Worm (Caenorhabditis elegans) whole organism, L4 larva: Measurements from ENCODE around the gene nck-1.

Experiments used
- T26A8.4 ChIP-seq: fragments of 200-800 bp; sonication (Bioruptor generic); IDR thresholded peaks from 2 replicates; pipeline ENCODE4 v1.3.6; 2022; ENCODE audit warnings: missing genetic modification characterization, missing compliant biosample characterization
- Y105C5A.15 ChIP-seq: fragments of 200-800 bp; sonication (Bioruptor generic); IDR thresholded peaks from 2 replicates; pipeline ENCODE4 v1.3.6; 2022; ENCODE audit warnings: missing genetic modification characterization, missing compliant biosample characterization
- aha-1 ChIP-seq: fragments of 150-350 bp; peaks from one replicate; lab custom pipeline; 2014; ENCODE audit warnings: missing biosample characterization, missing genetic modification characterization
- ceh-20 ChIP-seq: fragments of 200-800 bp; sonication (Bioruptor generic); IDR thresholded peaks from 2 replicates; pipeline ENCODE4 v1.3.6; 2022; ENCODE audit warnings: missing genetic modification reagents, missing genetic modification characterization, missing compliant biosample characterization
- ceh-62 ChIP-seq: sonication (generic microtip); optimal IDR thresholded peaks from 2 replicates; lab custom pipeline; 2017; ENCODE audit warnings: missing biosample characterization, missing genetic modification characterization
- ceh-82 ChIP-seq: sonication (generic microtip); optimal IDR thresholded peaks from 2 replicates; lab custom pipeline; 2017; ENCODE audit warnings: missing biosample characterization, missing genetic modification characterization
- ces-1 ChIP-seq: fragments of 150-350 bp; sonication (generic microtip); optimal IDR thresholded peaks from 4 replicates; lab custom pipeline; 2014; ENCODE audit warnings: missing biosample characterization, missing genetic modification reagents, missing genetic modification characterization
- dpl-1 ChIP-seq: fragments of 150-350 bp; optimal IDR thresholded peaks from 2 replicates; lab custom pipeline; 2014; ENCODE audit warnings: missing biosample characterization, missing genetic modification reagents, missing genetic modification characterization
- duxl-1 ChIP-seq: sonication (generic microtip); optimal IDR thresholded peaks from 2 replicates; lab custom pipeline; 2016; ENCODE audit warnings: mild to moderate bottlenecking, missing genetic modification characterization, moderate library complexity, missing compliant biosample characterization; ENCODE audit not compliant: poor library complexity
- egl-43 ChIP-seq: fragments of 200-800 bp; sonication (Bioruptor generic); IDR thresholded peaks from 2 replicates; pipeline ENCODE4 v1.3.6; 2022; ENCODE audit warnings: missing genetic modification reagents, missing genetic modification characterization, missing compliant biosample characterization
- hif-1 ChIP-seq, 2 experiments: sonication (generic microtip); optimal IDR thresholded peaks; 2 replicates each; lab custom pipeline; 2016 to 2017; ENCODE audit warnings: missing compliant biosample characterization in 2 of 2, missing genetic modification characterization in 2 of 2, missing genetic modification reagents in 2 of 2, missing genotype in 2 of 2, mild to moderate bottlenecking in 1 of 2
- hlh-11 ChIP-seq: fragments of 200-800 bp; sonication (Bioruptor generic); optimal IDR thresholded peaks from 2 replicates; lab custom pipeline; 2018; ENCODE audit warnings: mild to moderate bottlenecking, missing genetic modification characterization, missing compliant biosample characterization
- hlh-30 ChIP-seq: sonication (generic microtip); optimal IDR thresholded peaks from 2 replicates; lab custom pipeline; 2017; ENCODE audit warnings: antibody characterized with exemption, mild to moderate bottlenecking, missing genetic modification characterization, missing compliant biosample characterization; ENCODE audit not compliant: insufficient read depth
- lim-7 ChIP-seq: fragments of 200-800 bp; sonication (Bioruptor generic); IDR thresholded peaks from 2 replicates; pipeline ENCODE4 v1.3.6; 2022; ENCODE audit warnings: missing genetic modification characterization, missing compliant biosample characterization
- madf-5 ChIP-seq, 2 experiments: fragments of 200-800 bp; sonication (Bioruptor generic); IDR thresholded peaks; 2 replicates each; pipeline ENCODE4 v1.3.6; 2022; ENCODE audit warnings: missing compliant biosample characterization in 2 of 2, missing genetic modification characterization in 2 of 2
- mdl-1 ChIP-seq, 2 experiments: fragments of 150-350 bp in 1 of 2; sonication (generic microtip) in 1 of 2; optimal IDR thresholded peaks; 2 replicates each; lab custom pipeline; 2014 to 2017; ENCODE audit warnings: missing biosample characterization in 2 of 2, missing genetic modification characterization in 2 of 2
- mxl-2 ChIP-seq: fragments of 200-800 bp; sonication (Bioruptor generic); conservative IDR thresholded peaks from 2 replicates; pipeline ENCODE4 v1.3.6; 2022; ENCODE audit warnings: missing genetic modification reagents, missing genetic modification characterization, missing compliant biosample characterization
- mxl-3 ChIP-seq: fragments of 200-800 bp; sonication (Bioruptor generic); optimal IDR thresholded peaks from 2 replicates; lab custom pipeline; 2018; ENCODE audit warnings: mild to moderate bottlenecking, missing genetic modification characterization, missing compliant biosample characterization
- nhr-10 ChIP-seq: fragments of 150-350 bp; optimal IDR thresholded peaks from 2 replicates; lab custom pipeline; 2014; ENCODE audit warnings: missing biosample characterization, missing genetic modification characterization
- nhr-11 ChIP-seq: fragments of 150-350 bp; optimal IDR thresholded peaks from 2 replicates; lab custom pipeline; 2014; ENCODE audit warnings: missing biosample characterization, missing genetic modification characterization
- nhr-111 ChIP-seq: fragments of 200-800 bp; sonication (Bioruptor generic); optimal IDR thresholded peaks from 2 replicates; lab custom pipeline; 2018; ENCODE audit warnings: mild to moderate bottlenecking, missing genetic modification characterization, missing compliant biosample characterization
- nhr-48 ChIP-seq: sonication (generic microtip); optimal IDR thresholded peaks from 2 replicates; lab custom pipeline; 2016; ENCODE audit warnings: mild to moderate bottlenecking, missing genetic modification characterization, missing compliant biosample characterization
- nhr-6 ChIP-seq: fragments of 150-350 bp; optimal IDR thresholded peaks from 2 replicates; lab custom pipeline; 2014; ENCODE audit warnings: missing biosample characterization, missing genetic modification characterization
- sdz-12 ChIP-seq: fragments of 200-800 bp; sonication (Bioruptor generic); optimal IDR thresholded peaks from 2 replicates; lab custom pipeline; 2018; ENCODE audit warnings: mild to moderate bottlenecking, missing genetic modification characterization, missing compliant biosample characterization
- snpc-1.2 ChIP-seq: fragments of 200-800 bp; sonication (Bioruptor generic); IDR thresholded peaks from 2 replicates; pipeline ENCODE4 v1.3.6; 2022; ENCODE audit warnings: missing genetic modification reagents, missing genetic modification characterization, missing compliant biosample characterization
- unc-62 ChIP-seq, 3 experiments: fragments of 150-350 bp in 1 of 3; sonication (generic microtip); optimal IDR thresholded peaks in 2 of 3; peaks in 1 of 3; 1 replicate in 1 of 3; 2 replicates in 2 of 3; lab custom pipeline; 2014 to 2017; ENCODE audit warnings: missing biosample characterization in 3 of 3, missing genetic modification characterization in 3 of 3, missing genetic modification reagents in 3 of 3, missing genotype in 1 of 3

The nck-1 gene

ce11 chrX:4102075-4102598, 51.1 kb downstream of the nck-1 start, which contains the start of gene R02E4.3:
R02E4.3 (minus strand) TSS chrX:4102125.
- peak; percentile 29 to 45 for TF ChIP-seq mdl-1 (tag; optimal IDR thresholded peaks at IDR 0.05; lab: Kevin White, UChicago)
- TF ChIP-seq nhr-48 (tag; lab: Kevin White, UChicago): peak; percentile 98
- TF ChIP-seq dpl-1: peak; percentile 2
- peak; percentile 21 for TF ChIP-seq mxl-3 (GFP tag; lab: Kevin White, UChicago)
- TF ChIP-seq aha-1 (tag; lab: Kevin White, UChicago): peak; percentile 70
- TF ChIP-seq Y105C5A.15 (GFP tag; lab: Robert Waterston, UW): no peak
- TF ChIP-seq ceh-82 (tag; lab: Kevin White, UChicago): no peak
- TF ChIP-seq hlh-11 (tag; lab: Kevin White, UChicago): peak; percentile 81
- peak; percentile 90 for TF ChIP-seq hlh-30 (tag; lab: Kevin White, UChicago)
- TF ChIP-seq, all 104 proteins: peak for 7

ce11 chrX:4101213-4101612, 52.0 kb downstream of the nck-1 start:
- TF ChIP-seq ceh-20 (GFP tag; lab: Robert Waterston, UW) (no peak), nhr-111 (GFP tag; lab: Kevin White, UChicago) (no peak), hif-1 (tag; optimal IDR thresholded peaks at IDR 0.05; lab: Kevin White, UChicago) (peak in 1 of 2 experiments; percentile 22), nhr-6 (tag; lab: Kevin White, UChicago) (no peak), sdz-12 (GFP tag; lab: Kevin White, UChicago) (no peak), aha-1 (tag; lab: Kevin White, UChicago) (peak; percentile 94), nhr-10 (no peak), duxl-1 (tag; lab: Kevin White, UChicago) (no peak), nhr-11 (no peak), T26A8.4 (peak; percentile 21), madf-5 (GFP tag; IDR thresholded peaks at IDR 0.05; lab: Robert Waterston, UW) (no peak), ces-1 (GFP tag; lab: Kevin White, UChicago) (no peak), mxl-2 (no peak), snpc-1.2 (GFP tag; lab: Robert Waterston, UW) (0 out of 2 replicates have a peak, but pooled peaks have one; percentile 16)
- TF ChIP-seq, all 104 proteins: peak for 4

ce11 chrX:4100473-4100872, 52.8 kb downstream of the nck-1 start, which contains the start of gene clh-4:
clh-4 (minus strand) TSS chrX:4100573.
- TF ChIP-seq T26A8.4 (0 out of 2 replicates have a peak, but pooled peaks have one; percentile 15), ceh-62 (tag; lab: Kevin White, UChicago) (no peak), egl-43 (peak; percentile 22; the same call in 1 of the 2 replicates), unc-62 (GFP tag; optimal IDR thresholded peaks at IDR 0.05 in 1 of 2; lab: Kevin White, UChicago) (peak in 1 of 2 experiments; percentile 23), unc-62 (tag; optimal IDR thresholded peaks at IDR 0.05; lab: Kevin White, UChicago) (no peak), lim-7 (GFP tag; lab: Robert Waterston, UW) (no peak)
- TF ChIP-seq, all 104 proteins: peak for 3
